Worm (Caenorhabditis elegans) whole organism, L4/young adult: Measurements from ENCODE around the gene C13A2.6.

Experiments used
- W03F9.2 ChIP-seq: fragments of 150-350 bp; optimal IDR thresholded peaks from 2 replicates; lab custom pipeline; 2014; ENCODE audit warnings: missing biosample characterization, missing genetic modification characterization
- dao-5 ChIP-seq: sonication (generic microtip); optimal IDR thresholded peaks from 2 replicates; lab custom pipeline; 2016; ENCODE audit warnings: missing genotype, missing genetic modification characterization, moderate library complexity, missing compliant biosample characterization

DNA sequence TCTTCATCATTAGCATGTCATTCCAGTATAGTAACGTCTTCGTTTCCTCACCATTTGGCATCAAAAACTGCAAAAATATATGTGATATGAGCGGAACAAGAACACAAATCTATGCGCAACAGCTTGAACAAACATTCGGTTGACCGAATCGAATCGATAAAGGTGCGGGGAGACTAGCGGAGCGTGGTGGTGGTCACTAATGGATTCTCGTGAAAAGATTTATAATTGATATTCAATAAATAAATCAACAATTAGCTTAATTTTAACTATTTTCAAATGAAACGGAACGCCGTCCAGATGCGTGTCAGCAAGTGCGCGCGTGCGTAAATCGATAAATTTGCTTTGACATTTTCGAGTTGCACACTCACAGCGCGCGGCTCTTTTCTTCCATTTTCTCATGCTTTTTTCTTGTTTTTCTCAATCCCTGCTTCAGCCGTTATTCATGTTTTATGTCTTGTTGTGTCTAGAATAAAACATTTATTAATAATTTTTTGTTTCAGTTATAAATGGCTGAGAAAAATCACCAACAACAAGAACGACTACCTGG lies 48.5 kb upstream of the C13A2.6 start, which contains the start of the genes C13F10.8, C13F10.6 and kxd-1:
- TF ChIP-seq dao-5 (tag; lab: Kevin White, UChicago) = no peak
- TF ChIP-seq W03F9.2 (tag; lab: Kevin White, UChicago) = no peak
